Fruit fly (Drosophila melanogaster) whole organism, adult: ENCODE measurements around the gene CG42724.

Experiments used
- CG11617 ChIP-seq: fragments of 200-800 bp; sonication (Bioruptor generic); optimal IDR thresholded peaks from 2 replicates; lab custom pipeline; 2017; ENCODE audit warnings: mild to moderate bottlenecking, missing biosample characterization, missing genetic modification reagents, missing genetic modification characterization
- CG12768 ChIP-seq: fragments of 200-800 bp; sonication (Bioruptor generic); optimal IDR thresholded peaks from 2 replicates; lab custom pipeline; 2017; ENCODE audit warnings: missing biosample characterization, missing genetic modification characterization, mild to moderate bottlenecking, moderate library complexity, missing genetic modification reagents
- CG14711 ChIP-seq: fragments of 200-800 bp; sonication (Bioruptor generic); optimal IDR thresholded peaks from 2 replicates; lab custom pipeline; 2018; ENCODE audit warnings: missing biosample characterization, mild to moderate bottlenecking, missing genetic modification characterization, moderate library complexity
- CG1620 ChIP-seq: fragments of 200-800 bp; sonication (Bioruptor generic); optimal IDR thresholded peaks from 2 replicates; lab custom pipeline; 2016; ENCODE audit warnings: missing biosample characterization, missing genetic modification characterization
- CG33017 ChIP-seq: fragments of 200-800 bp; sonication (Bioruptor generic); optimal IDR thresholded peaks from 2 replicates; lab custom pipeline; 2018; ENCODE audit warnings: missing biosample characterization, mild to moderate bottlenecking, missing genetic modification characterization, moderate library complexity
- CG5204 ChIP-seq: fragments of 200-800 bp; sonication (Bioruptor generic); optimal IDR thresholded peaks from 2 replicates; lab custom pipeline; 2016; ENCODE audit warnings: missing biosample characterization, missing genetic modification characterization
- CG7045 ChIP-seq: fragments of 200-800 bp; sonication (Bioruptor generic); optimal IDR thresholded peaks from 2 replicates; lab custom pipeline; 2017; ENCODE audit warnings: missing biosample characterization, mild to moderate bottlenecking, missing genetic modification characterization
- CG7101 ChIP-seq: fragments of 200-800 bp; sonication (Bioruptor generic); optimal IDR thresholded peaks from 2 replicates; lab custom pipeline; 2018; ENCODE audit warnings: missing biosample characterization, mild to moderate bottlenecking, missing genetic modification characterization, moderate library complexity
- Clk ChIP-seq: fragments of 200-800 bp; sonication (Bioruptor generic); optimal IDR thresholded peaks from 2 replicates; lab custom pipeline; 2017; ENCODE audit warnings: missing biosample characterization, missing genetic modification characterization
- Crg-1 ChIP-seq: fragments of 200-800 bp; sonication (Bioruptor generic); optimal IDR thresholded peaks from 2 replicates; lab custom pipeline; 2016; ENCODE audit warnings: missing biosample characterization, missing genetic modification characterization
- Hr96 ChIP-seq: fragments of 200-800 bp; sonication (Bioruptor generic); optimal IDR thresholded peaks from 2 replicates; lab custom pipeline; 2016; ENCODE audit warnings: missing biosample characterization, missing genetic modification characterization
- Mnt ChIP-seq: fragments of 200-800 bp; sonication (Bioruptor generic); optimal IDR thresholded peaks from 2 replicates; lab custom pipeline; 2016; ENCODE audit warnings: missing biosample characterization, mild to moderate bottlenecking, missing genetic modification characterization
- cic ChIP-seq: fragments of 200-800 bp; sonication (Bioruptor generic); optimal IDR thresholded peaks from 2 replicates; lab custom pipeline; 2017; ENCODE audit warnings: missing biosample characterization, mild to moderate bottlenecking, missing genetic modification characterization, moderate library complexity
- cnc ChIP-seq, 2 experiments: fragments of >200 bp; optimal IDR thresholded peaks; 2 replicates each; lab custom pipeline; 2017
- kay ChIP-seq: fragments of 200-800 bp; sonication (Bioruptor generic); peaks from one replicate; lab custom pipeline; 2016; ENCODE audit warnings: missing biosample characterization, missing genetic modification characterization, borderline replicate concordance
- ovo ChIP-seq: fragments of 200-800 bp; sonication (Bioruptor generic); optimal IDR thresholded peaks from 2 replicates; lab custom pipeline; 2016; ENCODE audit warnings: missing biosample characterization, missing genetic modification characterization
- pad ChIP-seq: fragments of 200-800 bp; sonication (Bioruptor generic); optimal IDR thresholded peaks from 3 replicates; lab custom pipeline; 2017; ENCODE audit warnings: missing biosample characterization, missing genetic modification characterization, mild to moderate bottlenecking, moderate library complexity, missing genetic modification reagents
- tj ChIP-seq: fragments of 200-800 bp; sonication (Bioruptor generic); optimal IDR thresholded peaks from 3 replicates; lab custom pipeline; 2017; ENCODE audit warnings: missing biosample characterization, mild to moderate bottlenecking, missing genetic modification characterization, moderate library complexity
- toe ChIP-seq: fragments of 200-800 bp; sonication (Bioruptor generic); optimal IDR thresholded peaks from 2 replicates; lab custom pipeline; 2016; ENCODE audit warnings: missing biosample characterization, missing genetic modification characterization

Gene CG42724

DNA sequence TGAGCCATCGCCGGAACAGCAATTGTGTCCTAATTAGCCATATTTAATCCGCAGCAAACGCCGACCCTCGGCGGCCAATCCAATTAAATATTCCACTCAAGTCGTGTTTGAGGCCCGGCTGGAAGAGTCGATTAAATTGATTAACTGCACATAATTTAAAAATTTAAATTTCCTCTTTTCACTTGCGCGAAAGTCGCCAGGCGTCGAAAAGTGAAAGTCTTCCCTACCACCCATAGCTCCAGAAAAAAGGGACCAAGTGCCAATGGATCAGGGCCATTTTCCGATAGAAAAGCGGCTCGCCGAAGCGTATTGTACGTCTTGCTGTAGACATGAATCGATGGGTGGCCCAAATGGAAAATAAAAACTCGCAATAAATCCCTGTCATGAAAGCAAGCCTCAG is 30.7 kb downstream of the CG42724 start:
- TF ChIP-seq Mnt (GFP tag; lab: Kevin White, UChicago), result no peak
- no peak for TF ChIP-seq kay (GFP tag; lab: Kevin White, UChicago)
- TF ChIP-seq Crg-1 (GFP tag; lab: Kevin White, UChicago), result no peak
- no peak for TF ChIP-seq CG7101 (tag; lab: Kevin White, UChicago)
- no peak for TF ChIP-seq cic
- TF ChIP-seq pad (GFP tag; lab: Kevin White, UChicago), result no peak
- TF ChIP-seq CG5204 (GFP tag; lab: Kevin White, UChicago), result no peak
- no peak for TF ChIP-seq CG1620 (GFP tag; lab: Kevin White, UChicago)
- TF ChIP-seq CG11617, result no peak
- TF ChIP-seq cnc (optimal IDR thresholded peaks at IDR 0.05; lab: Kevin White, UChicago), result no peak
- TF ChIP-seq Clk (GFP tag; lab: Kevin White, UChicago), result no peak
- TF ChIP-seq CG7045 (GFP tag; lab: Kevin White, UChicago), result no peak
- no peak for TF ChIP-seq toe

DNA sequence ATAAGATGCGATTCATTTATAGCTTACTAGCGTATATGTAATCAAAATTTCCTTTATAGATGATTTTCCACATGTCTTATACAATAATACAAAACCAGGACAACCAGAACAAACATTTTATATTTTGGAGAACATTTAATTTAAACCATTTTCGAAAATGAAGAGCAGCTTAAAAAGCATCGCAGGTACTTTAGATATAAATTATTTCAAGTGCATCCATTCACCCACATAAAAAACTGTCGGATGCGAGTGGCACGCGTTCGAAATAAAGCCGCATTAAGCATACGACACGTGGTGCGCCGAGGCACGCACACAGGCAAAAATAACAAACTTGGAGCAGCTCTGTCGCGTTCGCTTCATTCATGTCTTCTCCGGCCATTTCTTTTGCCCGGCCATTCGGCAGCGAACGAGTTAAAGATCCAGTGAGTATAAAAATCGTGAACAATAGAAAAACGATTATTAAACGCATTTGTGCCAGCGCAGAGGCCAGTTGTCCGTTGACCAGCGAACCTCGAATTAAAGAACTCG is 33.1 kb downstream of the CG42724 start, which contains the start of gene Osi19:
TSS of gene Osi19 (plus strand) at position 457 of the 528 bp plus-strand sequence.
- TF ChIP-seq CG7101 (tag; lab: Kevin White, UChicago) (no peak), cic (no peak), Mnt (GFP tag; lab: Kevin White, UChicago) (no peak), ovo (GFP tag; lab: Kevin White, UChicago) (no peak), toe (no peak)

dm6 chr3R:6329774-6330298 is 38.3 kb downstream of the CG42724 start, which contains the start of gene Osi18:
Osi18 (plus strand) TSS chr3R:6330248.
- TF ChIP-seq Hr96 (GFP tag; lab: Kevin White, UChicago) (no peak), tj (GFP tag; lab: Kevin White, UChicago) (no peak), ovo (GFP tag; lab: Kevin White, UChicago) (no peak), cnc (optimal IDR thresholded peaks at IDR 0.05; lab: Kevin White, UChicago) (no peak), kay (GFP tag; lab: Kevin White, UChicago) (no peak), toe (no peak), pad (GFP tag; lab: Kevin White, UChicago) (no peak), CG7101 (tag; lab: Kevin White, UChicago) (no peak), CG14711 (no peak), Mnt (GFP tag; lab: Kevin White, UChicago) (no peak), CG12768 (no peak), CG7045 (GFP tag; lab: Kevin White, UChicago) (no peak), CG1620 (GFP tag; lab: Kevin White, UChicago) (no peak)

- no peak for TF ChIP-seq CG7045 (GFP tag; lab: Kevin White, UChicago)
- TF ChIP-seq Mnt (GFP tag; lab: Kevin White, UChicago), result no peak
- no peak for TF ChIP-seq tj (GFP tag; lab: Kevin White, UChicago)
- TF ChIP-seq CG11617, result no peak
- TF ChIP-seq cnc (optimal IDR thresholded peaks at IDR 0.05; lab: Kevin White, UChicago), result no peak
- no peak for TF ChIP-seq CG14711
- TF ChIP-seq CG33017 (tag; lab: Kevin White, UChicago), result no peak
- no peak for TF ChIP-seq Clk (GFP tag; lab: Kevin White, UChicago)
- no peak for TF ChIP-seq CG12768
- TF ChIP-seq CG5204 (GFP tag; lab: Kevin White, UChicago), result no peak
- TF ChIP-seq CG1620 (GFP tag; lab: Kevin White, UChicago), result no peak
- TF ChIP-seq pad (GFP tag; lab: Kevin White, UChicago), result no peak
Observed at dm6 chr3R:6315078-6315477, 53.0 kb downstream of the CG42724 start.
